Worm (Caenorhabditis elegans) whole organism, L3 larva: ENCODE results near the gene T25E4.1.
"Not testable (repeated sequence)": the region's sequence is repeated elsewhere in the genome, so short reads cannot be mapped to it uniquely, and the experiment has no call there.

Experiments
- R02D3.7 ChIP-seq: fragments of 150-350 bp; optimal IDR thresholded peaks from 2 replicates; lab custom pipeline; 2014; ENCODE audit warnings: missing biosample characterization, missing genetic modification characterization
- ZK546.5 ChIP-seq: sonication (generic microtip); optimal IDR thresholded peaks from 2 replicates; lab custom pipeline; 2017; ENCODE audit warnings: missing biosample characterization, missing genetic modification characterization
- aly-2 ChIP-seq: fragments of 150-350 bp; optimal IDR thresholded peaks from 2 replicates; lab custom pipeline; 2014; ENCODE audit warnings: missing biosample characterization, missing genetic modification characterization
- daf-12 ChIP-seq: fragments of 150-350 bp; optimal IDR thresholded peaks from 2 replicates; lab custom pipeline; 2014; ENCODE audit warnings: missing biosample characterization, missing genetic modification reagents, missing genetic modification characterization
- egl-27 ChIP-seq: sonication (generic microtip); optimal IDR thresholded peaks from 4 replicates; lab custom pipeline; 2017; ENCODE audit warnings: missing biosample characterization, missing genetic modification reagents, missing genetic modification characterization
- egl-5 ChIP-seq: fragments of 150-350 bp; optimal IDR thresholded peaks from 2 replicates; lab custom pipeline; 2017; ENCODE audit warnings: missing biosample characterization, missing genetic modification reagents, missing genetic modification characterization, inconsistent platforms
- elt-1 ChIP-seq: fragments of 150-350 bp; optimal IDR thresholded peaks from 2 replicates; lab custom pipeline; 2014; ENCODE audit warnings: missing biosample characterization, missing genetic modification characterization
- elt-2 ChIP-seq: sonication (generic microtip); optimal IDR thresholded peaks from 2 replicates; lab custom pipeline; 2016; ENCODE audit warnings: missing genetic modification reagents, mild to moderate bottlenecking, missing genetic modification characterization, missing compliant biosample characterization
- elt-3 ChIP-seq, 3 experiments: fragments of 150-350 bp in 1 of 3; sonication (generic microtip) in 2 of 3; optimal IDR thresholded peaks; 2 replicates in 2 of 3; 4 replicates in 1 of 3; lab custom pipeline; 2014 to 2017; ENCODE audit warnings: missing biosample characterization in 3 of 3, missing genetic modification characterization in 3 of 3
- eor-1 ChIP-seq, 2 experiments: fragments of 150-350 bp; optimal IDR thresholded peaks; 2 replicates each; lab custom pipeline; 2014 to 2018; ENCODE audit warnings: missing biosample characterization in 2 of 2, missing genetic modification characterization in 2 of 2
- fos-1 ChIP-seq: fragments of 150-350 bp; optimal IDR thresholded peaks from 2 replicates; lab custom pipeline; 2014; ENCODE audit warnings: missing biosample characterization, missing genetic modification characterization
- jun-1 ChIP-seq: fragments of 150-350 bp; optimal IDR thresholded peaks from 2 replicates; lab custom pipeline; 2014; ENCODE audit warnings: missing biosample characterization, missing genetic modification reagents, missing genetic modification characterization
- lin-15B ChIP-seq: fragments of 150-350 bp; optimal IDR thresholded peaks from 2 replicates; lab custom pipeline; 2014; ENCODE audit warnings: missing biosample characterization, missing genetic modification characterization
- mdl-1 ChIP-seq: fragments of 150-350 bp; optimal IDR thresholded peaks from 2 replicates; lab custom pipeline; 2014; ENCODE audit warnings: missing biosample characterization, missing genetic modification characterization
- nhr-23 ChIP-seq: fragments of 150-350 bp; optimal IDR thresholded peaks from 2 replicates; lab custom pipeline; 2014; ENCODE audit warnings: missing biosample characterization, missing genetic modification reagents, missing genetic modification characterization
- nhr-237 ChIP-seq: fragments of 150-350 bp; optimal IDR thresholded peaks from 2 replicates; lab custom pipeline; 2014; ENCODE audit warnings: missing biosample characterization, missing genetic modification characterization
- nhr-25 ChIP-seq: sonication (generic microtip); optimal IDR thresholded peaks from 2 replicates; lab custom pipeline; 2017; ENCODE audit warnings: missing biosample characterization, missing genetic modification characterization
- nhr-28 ChIP-seq: fragments of 150-350 bp; optimal IDR thresholded peaks from 2 replicates; lab custom pipeline; 2014; ENCODE audit warnings: missing biosample characterization, missing genetic modification characterization
- nhr-43 ChIP-seq: sonication (generic microtip); optimal IDR thresholded peaks from 2 replicates; lab custom pipeline; 2016; ENCODE audit warnings: mild to moderate bottlenecking, missing genetic modification characterization, missing compliant biosample characterization; ENCODE audit not compliant: poor library complexity, severe bottlenecking
- nhr-67 ChIP-seq: fragments of 150-350 bp; optimal IDR thresholded peaks from 2 replicates; lab custom pipeline; 2014; ENCODE audit warnings: missing biosample characterization, missing genetic modification characterization
- nhr-76 ChIP-seq: fragments of 150-350 bp; sonication (generic microtip); optimal IDR thresholded peaks from 5 replicates; lab custom pipeline; 2014; ENCODE audit warnings: missing biosample characterization, missing genetic modification characterization
- nhr-77 ChIP-seq: fragments of 150-350 bp; optimal IDR thresholded peaks from 2 replicates; lab custom pipeline; 2014; ENCODE audit warnings: missing biosample characterization, missing genetic modification characterization
- pha-4 ChIP-seq: fragments of 150-350 bp; optimal IDR thresholded peaks from 2 replicates; lab custom pipeline; 2014; ENCODE audit warnings: missing biosample characterization, missing genetic modification reagents, missing genetic modification characterization
- pqm-1 ChIP-seq: fragments of 150-350 bp; optimal IDR thresholded peaks from 2 replicates; lab custom pipeline; 2017; ENCODE audit warnings: missing biosample characterization, missing genetic modification characterization, inconsistent platforms
- sea-2 ChIP-seq: fragments of 150-350 bp; sonication (generic microtip); optimal IDR thresholded peaks from 4 replicates; lab custom pipeline; 2014; ENCODE audit warnings: missing biosample characterization, missing genetic modification reagents, missing genetic modification characterization
- skn-1 ChIP-seq: fragments of 150-350 bp; optimal IDR thresholded peaks from 2 replicates; lab custom pipeline; 2014; ENCODE audit warnings: missing biosample characterization, missing genetic modification characterization
- snpc-4 ChIP-seq: fragments of 150-350 bp; optimal IDR thresholded peaks from 2 replicates; lab custom pipeline; 2014; ENCODE audit warnings: missing biosample characterization, missing genetic modification characterization
- tbx-2 ChIP-seq: sonication (generic microtip); optimal IDR thresholded peaks from 2 replicates; lab custom pipeline; 2016; ENCODE audit warnings: mild to moderate bottlenecking, missing genetic modification characterization, missing compliant biosample characterization
- unc-39 ChIP-seq: sonication (generic microtip); optimal IDR thresholded peaks from 4 replicates; lab custom pipeline; 2017; ENCODE audit warnings: missing biosample characterization, missing genetic modification characterization
- unc-62 ChIP-seq: fragments of 150-350 bp; sonication (generic microtip); optimal IDR thresholded peaks from 4 replicates; lab custom pipeline; 2014; ENCODE audit warnings: missing biosample characterization, missing genetic modification reagents, missing genetic modification characterization
- zag-1 ChIP-seq: fragments of 150-350 bp; optimal IDR thresholded peaks from 2 replicates; lab custom pipeline; 2014; ENCODE audit warnings: missing biosample characterization, missing genetic modification characterization
- ztf-11 ChIP-seq: fragments of 150-350 bp; optimal IDR thresholded peaks from 2 replicates; lab custom pipeline; 2014; ENCODE audit warnings: missing biosample characterization, missing genetic modification characterization
- ztf-4 ChIP-seq: fragments of 150-350 bp; optimal IDR thresholded peaks from 2 replicates; lab custom pipeline; 2014; ENCODE audit warnings: missing biosample characterization, missing genetic modification characterization

T25E4.1 gene

ce11 chrII:5578035-5578434 is at the start of gene T25E4.1:
Gene T25E4.1 (plus strand): TSS chrII:5578335.
- TF ChIP-seq zag-1 (no peak), unc-62 (GFP tag; lab: Kevin White, UChicago) (no peak), nhr-237 (tag; lab: Kevin White, UChicago) (no peak), eor-1 (tag; optimal IDR thresholded peaks at IDR 0.05; lab: Kevin White, UChicago) (no peak), lin-15B (tag; lab: Kevin White, UChicago) (no peak), daf-12 (tag; lab: Kevin White, UChicago) (no peak), nhr-77 (tag; lab: Kevin White, UChicago) (no peak), egl-27 (tag; lab: Kevin White, UChicago) (no peak), sea-2 (GFP tag; lab: Kevin White, UChicago) (no peak)

DNA sequence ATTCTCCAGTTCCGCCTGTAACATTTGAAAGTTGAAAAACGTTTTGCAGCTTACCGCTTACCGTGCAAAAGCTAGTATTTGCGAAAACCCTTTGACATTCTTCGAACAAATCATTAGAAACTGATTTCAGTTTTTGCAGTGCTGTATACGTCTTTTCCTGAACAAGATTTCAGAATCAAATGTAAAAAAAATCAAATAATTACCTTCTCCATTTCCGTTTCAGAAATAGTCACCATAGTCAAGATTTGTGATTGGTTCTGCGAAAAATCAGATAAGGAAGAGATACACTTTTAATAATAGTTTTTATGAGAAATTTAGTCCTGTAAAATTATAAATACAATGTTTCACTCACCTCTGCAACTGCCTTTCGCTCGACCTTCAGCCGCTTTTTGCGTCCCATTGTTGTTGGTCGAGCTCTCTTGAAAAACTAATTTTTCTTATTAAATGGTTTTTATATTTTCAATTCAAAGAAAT is 46.2 kb upstream of the T25E4.1 start, which contains the start of gene C17C3.9:
Gene C17C3.9 (minus strand): TSS at position 424 of the 474 bp plus-strand sequence.
- no peak for TF ChIP-seq elt-2
- no peak for TF ChIP-seq nhr-237 (tag; lab: Kevin White, UChicago)
- TF ChIP-seq tbx-2 (tag; lab: Kevin White, UChicago) = no peak
- no peak for TF ChIP-seq pqm-1 (tag; lab: Kevin White, UChicago)
- no peak for TF ChIP-seq snpc-4 (tag; lab: Kevin White, UChicago)
- no peak for TF ChIP-seq R02D3.7 (tag; lab: Kevin White, UChicago)
- TF ChIP-seq skn-1 (tag; lab: Kevin White, UChicago) = no peak
- TF ChIP-seq fos-1 (tag; lab: Kevin White, UChicago) = no peak
- no peak for TF ChIP-seq nhr-23
- TF ChIP-seq ztf-4 = no peak

ce11 chrII:5533642-5534041 is 44.5 kb upstream of the T25E4.1 start, which contains the start of gene hlh-26:
Gene hlh-26 (minus strand): TSS chrII:5533742.
- TF ChIP-seq egl-5 (tag; lab: Kevin White, UChicago) = no peak
- no peak for TF ChIP-seq elt-1 (tag; lab: Kevin White, UChicago)
- no peak for TF ChIP-seq nhr-25 (tag; lab: Kevin White, UChicago)
- TF ChIP-seq nhr-43 = no peak
- no peak for TF ChIP-seq unc-39 (tag; lab: Kevin White, UChicago)
- TF ChIP-seq mdl-1 (tag; lab: Kevin White, UChicago) = no peak
- TF ChIP-seq daf-12 (tag; lab: Kevin White, UChicago) = no peak
- TF ChIP-seq snpc-4 (tag; lab: Kevin White, UChicago) = no peak
- TF ChIP-seq eor-1 (tag; optimal IDR thresholded peaks at IDR 0.05; lab: Kevin White, UChicago) = no peak
- no peak for TF ChIP-seq zag-1
- TF ChIP-seq ZK546.5 = no peak
- TF ChIP-seq pqm-1 (tag; lab: Kevin White, UChicago) = no peak
- no peak for TF ChIP-seq fos-1 (tag; lab: Kevin White, UChicago)
- no peak for TF ChIP-seq R02D3.7 (tag; lab: Kevin White, UChicago)
- TF ChIP-seq lin-15B (tag; lab: Kevin White, UChicago) = no peak
- TF ChIP-seq aly-2 (tag; lab: Kevin White, UChicago) = no peak
- TF ChIP-seq nhr-67 (tag; lab: Kevin White, UChicago) = no peak

- not testable (repeated sequence) for TF ChIP-seq unc-62 (GFP tag; lab: Kevin White, UChicago); elt-3 (tag; optimal IDR thresholded peaks at IDR 0.05; lab: Kevin White, UChicago); nhr-23
Observed at ce11 chrII:5534939-5535338, 43.2 kb upstream of the T25E4.1 start, which contains the start of gene hlh-25. Gene hlh-25 (plus strand): TSS chrII:5535239.

DNA sequence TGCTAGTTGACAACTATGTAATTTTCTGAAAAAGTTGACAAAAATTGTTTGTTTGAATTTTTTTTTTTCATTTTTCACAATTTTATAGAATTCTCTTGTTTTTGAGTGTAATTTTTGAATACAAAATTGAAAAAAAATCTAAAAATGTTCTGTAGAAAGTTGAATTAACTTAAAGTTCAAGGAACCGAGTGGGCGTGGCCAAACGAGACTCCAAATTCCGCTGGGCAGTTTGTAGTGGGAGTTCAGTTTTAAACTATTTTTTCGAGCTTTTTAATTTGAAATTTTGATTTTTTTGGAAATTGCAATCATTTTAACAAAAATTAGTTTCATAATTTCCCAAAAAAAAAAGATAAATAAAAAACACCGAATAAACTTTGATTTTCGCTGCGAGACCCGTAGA is 41.1 kb upstream of the T25E4.1 start:
- no peak for TF ChIP-seq egl-27 (tag; lab: Kevin White, UChicago)
- TF ChIP-seq pha-4 (tag; lab: Kevin White, UChicago) = no peak
- TF ChIP-seq mdl-1 (tag; lab: Kevin White, UChicago) = no peak
- TF ChIP-seq unc-39 (tag; lab: Kevin White, UChicago) = no peak
- TF ChIP-seq daf-12 (tag; lab: Kevin White, UChicago) = no peak
- no peak for TF ChIP-seq ZK546.5
- TF ChIP-seq tbx-2 (tag; lab: Kevin White, UChicago) = no peak
- TF ChIP-seq lin-15B (tag; lab: Kevin White, UChicago) = no peak
- TF ChIP-seq zag-1 = no peak
- TF ChIP-seq ztf-11 = no peak
- no peak for TF ChIP-seq ztf-4
- no peak for TF ChIP-seq nhr-77 (tag; lab: Kevin White, UChicago)
- TF ChIP-seq, all 47 proteins: peak for 0

ce11 chrII:5537524-5537923 is 40.6 kb upstream of the T25E4.1 start, which contains the start of gene C17C3.11:
Gene C17C3.11 (plus strand): TSS chrII:5537824.
- no peak for TF ChIP-seq jun-1 (tag; lab: Kevin White, UChicago)
- no peak for TF ChIP-seq elt-2
- no peak for TF ChIP-seq nhr-23
- TF ChIP-seq ZK546.5 = no peak
- TF ChIP-seq nhr-76 (tag; lab: Kevin White, UChicago) = no peak
- TF ChIP-seq daf-12 (tag; lab: Kevin White, UChicago) = no peak
- no peak for TF ChIP-seq nhr-28
- TF ChIP-seq aly-2 (tag; lab: Kevin White, UChicago) = no peak
- no peak for TF ChIP-seq mdl-1 (tag; lab: Kevin White, UChicago)
- no peak for TF ChIP-seq zag-1
- no peak for TF ChIP-seq pqm-1 (tag; lab: Kevin White, UChicago)
- TF ChIP-seq nhr-237 (tag; lab: Kevin White, UChicago) = no peak
- TF ChIP-seq, all 47 proteins: peak for 0
